Fruit fly (Drosophila melanogaster) whole organism, wandering third instar larva: ENCODE results near the gene CG9391.

Experiments used
- Hr78 ChIP-seq: fragments of >200 bp; optimal IDR thresholded peaks from 2 replicates; lab custom pipeline; 2017; ENCODE audit warnings: missing biosample characterization, missing genetic modification characterization
- usp ChIP-seq: fragments of >200 bp; optimal IDR thresholded peaks from 2 replicates; lab custom pipeline; 2017; ENCODE audit warnings: missing biosample characterization, missing genetic modification characterization

DNA sequence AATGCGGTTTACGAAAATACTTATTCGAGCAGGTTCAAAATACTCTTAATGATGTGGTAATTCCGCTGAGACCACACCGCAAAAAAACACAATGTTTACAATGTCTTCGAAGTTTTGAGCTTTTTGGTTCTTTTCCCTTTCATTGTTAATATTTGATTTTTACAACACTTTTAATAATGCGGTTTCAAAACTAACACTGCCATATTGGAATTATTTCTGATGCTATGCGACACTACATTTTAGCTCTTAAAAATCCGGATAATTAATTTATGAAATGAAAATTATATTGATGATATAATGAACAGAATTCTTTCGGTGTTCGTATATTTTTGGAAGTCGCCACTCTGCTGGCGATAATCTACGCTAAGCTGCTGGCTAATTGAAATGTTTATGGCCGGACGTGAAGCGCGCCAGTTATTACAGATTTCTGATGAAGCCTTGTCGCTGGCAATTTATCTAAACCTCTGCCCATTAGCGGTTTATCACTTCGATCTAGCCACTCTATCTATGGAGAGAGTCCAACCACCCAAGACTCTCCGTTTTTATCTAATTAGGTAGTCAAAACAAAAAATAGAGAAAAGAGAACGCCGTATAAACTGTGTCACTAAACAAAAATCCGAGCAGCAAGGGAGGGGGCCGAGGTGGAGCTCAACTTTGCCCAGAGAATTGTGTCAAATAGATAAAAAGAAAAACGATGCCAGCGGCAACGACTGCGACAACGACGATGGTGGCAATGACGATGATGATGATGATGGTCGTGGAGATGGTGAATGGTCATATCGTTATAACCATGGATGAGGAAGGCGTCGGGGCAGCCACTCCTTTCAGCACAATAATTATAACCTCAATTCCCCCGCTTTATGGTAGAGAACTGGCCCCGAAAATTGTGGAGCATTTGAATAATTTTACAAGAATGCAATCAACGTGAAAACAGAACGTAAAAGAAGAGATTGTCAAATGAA is 11.8 kb downstream of the CG9391 start:
- TF ChIP-seq usp (no peak), Hr78 (GFP tag; lab: Kevin White, UChicago) (no peak)
